Worm (Caenorhabditis elegans): ENCODE results near the gene alh-13.

ce11 chrX:12750805-12751204 is 31.4 kb upstream of the alh-13 start:
- TF ChIP-seq lin-15B (tag; optimal IDR thresholded peaks at IDR 0.05) (no peak), ceh-82 (tag; optimal IDR thresholded peaks at IDR 0.05) (no peak), ama-1 (optimal IDR thresholded peaks at IDR 0.05) (no peak), zag-1 (tag; optimal IDR thresholded peaks at IDR 0.05) (no peak)
